Fruit fly (Drosophila melanogaster) whole organism, embryonic: ENCODE data around the gene RpL8.

Source experiments
- ATbp ChIP-seq: fragments of 200-800 bp; sonication (Bioruptor generic); optimal IDR thresholded peaks from 2 replicates; lab custom pipeline; 2017; ENCODE audit warnings: missing biosample characterization, mild to moderate bottlenecking, missing genetic modification characterization, missing genetic modification reagents
- CG10209 ChIP-seq: fragments of 200-800 bp; sonication (Bioruptor generic); optimal IDR thresholded peaks from 3 replicates; lab custom pipeline; 2017; ENCODE audit warnings: missing biosample characterization, mild to moderate bottlenecking, missing genetic modification characterization, missing genetic modification reagents
- CG10979 ChIP-seq: fragments of 200-800 bp; sonication (Bioruptor generic); optimal IDR thresholded peaks from 2 replicates; lab custom pipeline; 2018; ENCODE audit warnings: missing biosample characterization, mild to moderate bottlenecking, missing genetic modification characterization, moderate library complexity
- CG11723 ChIP-seq: fragments of 200-800 bp; sonication (Bioruptor generic); optimal IDR thresholded peaks from 2 replicates; lab custom pipeline; 2017; ENCODE audit warnings: missing biosample characterization, mild to moderate bottlenecking, missing genetic modification characterization
- CG14965 ChIP-seq: fragments of 200-800 bp; sonication (Bioruptor generic); optimal IDR thresholded peaks from 2 replicates; lab custom pipeline; 2016; ENCODE audit warnings: missing biosample characterization, missing genetic modification characterization, borderline replicate concordance
- CG1529 ChIP-seq: fragments of 200-800 bp; sonication (Bioruptor generic); optimal IDR thresholded peaks from 3 replicates; lab custom pipeline; 2018; ENCODE audit warnings: missing biosample characterization, missing genetic modification characterization
- CG1602 ChIP-seq: fragments of 200-800 bp; sonication (Bioruptor generic); optimal IDR thresholded peaks from 3 replicates; lab custom pipeline; 2016; ENCODE audit warnings: missing biosample characterization, missing genetic modification characterization
- CG17385 ChIP-seq: fragments of 200-800 bp; sonication (Bioruptor generic); optimal IDR thresholded peaks from 3 replicates; lab custom pipeline; 2018; ENCODE audit warnings: missing biosample characterization, mild to moderate bottlenecking, missing genetic modification characterization
- CG31224 ChIP-seq: fragments of 200-800 bp; sonication (Bioruptor generic); IDR thresholded peaks from 2 replicates; pipeline ENCODE4 v1.3.6; 2022; ENCODE audit warnings: missing biosample characterization, missing genetic modification characterization
- CG31365 ChIP-seq: fragments of 200-800 bp; sonication (Bioruptor generic); optimal IDR thresholded peaks from 2 replicates; lab custom pipeline; 2018; ENCODE audit warnings: missing biosample characterization, mild to moderate bottlenecking, missing genetic modification characterization
- CG32767 ChIP-seq: fragments of 200-800 bp; sonication (Bioruptor generic); IDR thresholded peaks from 2 replicates; pipeline ENCODE4 v1.3.6; 2022; ENCODE audit warnings: missing biosample characterization, missing genetic modification characterization
- CG33213 ChIP-seq: fragments of 200-800 bp; sonication (Bioruptor generic); optimal IDR thresholded peaks from 3 replicates; lab custom pipeline; 2016; ENCODE audit warnings: missing biosample characterization, missing genetic modification characterization
- CG33557 ChIP-seq: fragments of 200-800 bp; sonication (Bioruptor generic); optimal IDR thresholded peaks from 2 replicates; lab custom pipeline; 2019; ENCODE audit warnings: missing biosample characterization, mild to moderate bottlenecking, missing genetic modification characterization, moderate library complexity
- CG4360 ChIP-seq: fragments of 200-800 bp; sonication (Bioruptor generic); IDR thresholded peaks from 2 replicates; pipeline ENCODE4 v1.3.6; 2022; ENCODE audit warnings: missing biosample characterization, missing genetic modification characterization
- CG6254 ChIP-seq: fragments of 200-800 bp; sonication (Bioruptor generic); optimal IDR thresholded peaks from 3 replicates; lab custom pipeline; 2017; ENCODE audit warnings: mild to moderate bottlenecking, missing biosample characterization, missing genetic modification reagents, missing genetic modification characterization
- CG6272 ChIP-seq: fragments of 200-800 bp; sonication (Bioruptor generic); IDR thresholded peaks from 2 replicates; pipeline ENCODE4 v1.3.6; 2022; ENCODE audit warnings: missing biosample characterization, missing genetic modification characterization
- CG6683 ChIP-seq: fragments of 200-800 bp; sonication (Bioruptor generic); optimal IDR thresholded peaks from 2 replicates; lab custom pipeline; 2017; ENCODE audit warnings: missing biosample characterization, mild to moderate bottlenecking, missing genetic modification characterization, missing genetic modification reagents
- CG8944 ChIP-seq: fragments of 200-800 bp; sonication (Bioruptor generic); optimal IDR thresholded peaks from 3 replicates; lab custom pipeline; 2016; ENCODE audit warnings: missing biosample characterization, missing genetic modification characterization
- Dref ChIP-seq: fragments of 200-800 bp; sonication (Bioruptor generic); IDR thresholded peaks from 2 replicates; pipeline ENCODE4 v1.3.6; 2022; ENCODE audit warnings: missing biosample characterization, missing genetic modification characterization
- H2.0 ChIP-seq: fragments of 200-800 bp; sonication (Bioruptor generic); IDR thresholded peaks from 2 replicates; pipeline ENCODE4 v1.3.6; 2022; ENCODE audit warnings: missing biosample characterization, missing genetic modification characterization
- HLH4C ChIP-seq: fragments of 200-800 bp; sonication (Bioruptor generic); IDR thresholded peaks from 3 replicates; pipeline ENCODE4 v1.3.6; 2022; ENCODE audit warnings: missing biosample characterization, missing genetic modification characterization; ENCODE audit not compliant: partially characterized antibody
- Hr3 ChIP-seq: fragments of 200-800 bp; sonication (Bioruptor generic); optimal IDR thresholded peaks from 3 replicates; lab custom pipeline; 2016; ENCODE audit warnings: missing biosample characterization, missing genetic modification characterization
- MESR4 ChIP-seq: fragments of 200-800 bp; sonication (Bioruptor generic); optimal IDR thresholded peaks from 2 replicates; lab custom pipeline; 2018; ENCODE audit warnings: missing biosample characterization, mild to moderate bottlenecking, missing genetic modification characterization, moderate library complexity
- Meics ChIP-seq: fragments of 200-800 bp; sonication (Bioruptor generic); optimal IDR thresholded peaks from 2 replicates; lab custom pipeline; 2017; ENCODE audit warnings: missing biosample characterization, mild to moderate bottlenecking, missing genetic modification characterization
- NK7.1 ChIP-seq: fragments of 200-800 bp; sonication (Bioruptor generic); optimal IDR thresholded peaks from 3 replicates; lab custom pipeline; 2016; ENCODE audit warnings: missing biosample characterization, missing genetic modification characterization
- Nf-YA ChIP-seq: fragments of 200-800 bp; sonication (Bioruptor generic); IDR thresholded peaks from 2 replicates; pipeline ENCODE4 v1.3.6; 2022; ENCODE audit warnings: missing biosample characterization, missing genetic modification characterization
- Ravus ChIP-seq: fragments of 200-800 bp; sonication (Bioruptor generic); IDR thresholded peaks from 2 replicates; pipeline ENCODE4 v1.3.6; 2022; ENCODE audit warnings: missing biosample characterization, missing genetic modification characterization
- Six4 ChIP-seq: fragments of 200-800 bp; sonication (Bioruptor generic); optimal IDR thresholded peaks from 2 replicates; lab custom pipeline; 2016; ENCODE audit warnings: missing biosample characterization, missing genetic modification characterization
- Sox100B ChIP-seq: fragments of 200-800 bp; sonication (Bioruptor generic); optimal IDR thresholded peaks from 3 replicates; lab custom pipeline; 2018; ENCODE audit warnings: missing biosample characterization, mild to moderate bottlenecking, missing genetic modification characterization
- Ssrp ChIP-seq: fragments of 200-800 bp; sonication (Bioruptor generic); optimal IDR thresholded peaks from 2 replicates; lab custom pipeline; 2018; ENCODE audit warnings: missing biosample characterization, mild to moderate bottlenecking, missing genetic modification characterization, moderate library complexity
- TFAM ChIP-seq: fragments of 200-800 bp; sonication (Bioruptor generic); optimal IDR thresholded peaks from 2 replicates; lab custom pipeline; 2017; ENCODE audit warnings: missing biosample characterization, missing genetic modification characterization, inconsistent platforms
- Xbp1 ChIP-seq: fragments of 200-800 bp; sonication (Bioruptor generic); optimal IDR thresholded peaks from 3 replicates; lab custom pipeline; 2016; ENCODE audit warnings: missing biosample characterization, mild to moderate bottlenecking, missing genetic modification characterization
- ab ChIP-seq: fragments of 200-800 bp; sonication (Bioruptor generic); optimal IDR thresholded peaks from 2 replicates; lab custom pipeline; 2016; ENCODE audit warnings: missing biosample characterization, missing genetic modification characterization
- cas ChIP-seq: fragments of 200-800 bp; sonication (Bioruptor generic); IDR thresholded peaks from 2 replicates; pipeline ENCODE4 v1.3.6; 2022; ENCODE audit warnings: missing biosample characterization, missing genetic modification characterization
- cato ChIP-seq: fragments of 200-800 bp; sonication (Bioruptor generic); optimal IDR thresholded peaks from 2 replicates; lab custom pipeline; 2016; ENCODE audit warnings: missing biosample characterization, missing genetic modification characterization, borderline replicate concordance
- corto ChIP-seq: fragments of 200-800 bp; sonication (Bioruptor generic); optimal IDR thresholded peaks from 2 replicates; lab custom pipeline; 2016; ENCODE audit warnings: missing biosample characterization, mild to moderate bottlenecking, missing genetic modification characterization, moderate library complexity
- crol ChIP-seq: fragments of 200-800 bp; sonication (Bioruptor generic); IDR thresholded peaks from 2 replicates; pipeline ENCODE4 v1.3.6; 2022; ENCODE audit warnings: missing biosample characterization, missing genetic modification characterization
- dimm ChIP-seq: fragments of 200-800 bp; sonication (Bioruptor generic); IDR thresholded peaks from 2 replicates; pipeline ENCODE4 v1.3.6; 2022; ENCODE audit warnings: missing biosample characterization, missing genetic modification characterization
- ems ChIP-seq: fragments of 200-800 bp; sonication (Bioruptor generic); optimal IDR thresholded peaks from 3 replicates; lab custom pipeline; 2016; ENCODE audit warnings: missing biosample characterization, missing genetic modification characterization
- esg ChIP-seq: fragments of 200-800 bp; sonication (Bioruptor generic); conservative IDR thresholded peaks from 2 replicates; pipeline ENCODE4 v1.3.6; 2022; ENCODE audit warnings: missing biosample characterization, missing genetic modification characterization
- gem ChIP-seq: fragments of 200-800 bp; sonication (Bioruptor generic); optimal IDR thresholded peaks from 2 replicates; lab custom pipeline; 2019; ENCODE audit warnings: missing biosample characterization, mild to moderate bottlenecking, missing genetic modification characterization, moderate library complexity
- her ChIP-seq: fragments of 200-800 bp; sonication (Bioruptor generic); optimal IDR thresholded peaks from 2 replicates; lab custom pipeline; 2016; ENCODE audit warnings: missing biosample characterization, missing genetic modification characterization
- jing ChIP-seq: fragments of 200-800 bp; sonication (Bioruptor generic); optimal IDR thresholded peaks from 2 replicates; lab custom pipeline; 2018; ENCODE audit warnings: missing biosample characterization, mild to moderate bottlenecking, missing genetic modification characterization
- lola ChIP-seq, 3 experiments: fragments of >200 bp in 2 of 3; fragments of 200-800 bp in 1 of 3; sonication (Bioruptor generic) in 1 of 3; optimal IDR thresholded peaks; 2 replicates each; lab custom pipeline; 2017 to 2019; ENCODE audit warnings: missing biosample characterization in 3 of 3, missing genetic modification characterization in 3 of 3, mild to moderate bottlenecking in 1 of 3, moderate library complexity in 1 of 3
- nerfin-1 ChIP-seq: fragments of 200-800 bp; sonication (Bioruptor generic); optimal IDR thresholded peaks from 3 replicates; lab custom pipeline; 2019; ENCODE audit warnings: missing biosample characterization, mild to moderate bottlenecking, missing genetic modification characterization, moderate library complexity
- prd ChIP-seq, 3 experiments: fragments of >200 bp in 2 of 3; fragments of 200-800 bp in 1 of 3; sonication (Bioruptor generic) in 1 of 3; optimal IDR thresholded peaks in 2 of 3; IDR thresholded peaks in 1 of 3; 2 replicates in 2 of 3; 3 replicates in 1 of 3; pipeline versions ENCODE4 v1.3.6 to Lab custom; 2017 to 2022; ENCODE audit warnings: missing biosample characterization in 1 of 3, missing genetic modification characterization in 1 of 3
- sima ChIP-seq: fragments of 200-800 bp; sonication (Bioruptor generic); optimal IDR thresholded peaks from 2 replicates; lab custom pipeline; 2016; ENCODE audit warnings: missing biosample characterization, missing genetic modification characterization
- tin ChIP-seq: fragments of 200-800 bp; sonication (Bioruptor generic); optimal IDR thresholded peaks from 3 replicates; lab custom pipeline; 2016; ENCODE audit warnings: missing biosample characterization, missing genetic modification characterization
- unc-4 ChIP-seq: fragments of 200-800 bp; sonication (Bioruptor generic); IDR thresholded peaks from 2 replicates; pipeline ENCODE4 v1.3.6; 2022; ENCODE audit warnings: missing biosample characterization, missing genetic modification characterization; ENCODE audit not compliant: partially characterized antibody
- usp ChIP-seq: fragments of >200 bp; optimal IDR thresholded peaks from 2 replicates; lab custom pipeline; 2017; ENCODE audit warnings: missing biosample characterization, missing genetic modification characterization

RpL8 gene

dm6 chr3L:2578737-2579136 is 8.5 kb upstream of the RpL8 start (continued):
- TF ChIP-seq CG10209 (peak; percentile 47), Dref (GFP tag; lab: Robert Waterston, UW) (no peak), CG14965 (no peak), MESR4 (no peak), Nf-YA (GFP tag; lab: Robert Waterston, UW) (no peak), TFAM (GFP tag; lab: Kevin White, UChicago) (no peak), crol (GFP tag; lab: Robert Waterston, UW) (no peak), CG31224 (GFP tag; lab: Robert Waterston, UW) (0 out of 2 replicates have a peak, but pooled peaks have one; percentile 22), Sox100B (GFP tag; lab: Kevin White, UChicago) (peak; percentile 66), H2.0 (peak; percentile 65), CG11723 (GFP tag; lab: Kevin White, UChicago) (peak; percentile 26), ab (GFP tag; lab: Kevin White, UChicago) (no peak), CG17385 (peak; percentile 62), CG6254 (peak; percentile 57), ATbp (peak; percentile 28), unc-4 (GFP tag; lab: Robert Waterston, UW) (no peak), CG10979 (peak; percentile 79), CG31365 (tag; lab: Kevin White, UChicago) (no peak), corto (GFP tag; lab: Kevin White, UChicago) (no peak), CG4360 (no peak), gem (tag; lab: Kevin White, UChicago) (peak; percentile 79), Meics (GFP tag; lab: Kevin White, UChicago) (peak; percentile 55), CG33213 (GFP tag; lab: Kevin White, UChicago) (peak; percentile 26), Six4 (peak; percentile 51), Xbp1 (peak; percentile 71), CG33557 (peak; percentile 65), CG1602 (GFP tag; lab: Kevin White, UChicago) (peak; percentile 25), CG1529 (GFP tag; lab: Kevin White, UChicago) (peak; percentile 57), CG6683 (GFP tag; lab: Kevin White, UChicago) (no peak), prd (optimal IDR thresholded peaks at IDR 0.05; lab: Kevin White, UChicago) (no peak), prd (GFP tag; IDR thresholded peaks at IDR 0.05; lab: Robert Waterston, UW) (peak; percentile 47; the same call in 2 of the 3 replicates), sima (GFP tag; lab: Kevin White, UChicago) (no peak), Ravus (GFP tag; lab: Robert Waterston, UW) (no peak; the same call in 1 of the 2 replicates), cas (GFP tag; lab: Robert Waterston, UW) (no peak), Ssrp (tag; lab: Kevin White, UChicago) (peak; percentile 72), tin (peak; percentile 68), CG6272 (no peak), her (no peak), HLH4C (GFP tag; lab: Robert Waterston, UW) (no peak), lola (GFP tag; optimal IDR thresholded peaks at IDR 0.05; lab: Kevin White, UChicago) (peak in 1 of 3 experiments; percentile 79), jing (GFP tag; lab: Kevin White, UChicago) (no peak), usp (no peak), esg (GFP tag; lab: Robert Waterston, UW) (peak; percentile 56), NK7.1 (GFP tag; lab: Kevin White, UChicago) (no peak), ems (peak; percentile 48), nerfin-1 (tag; lab: Kevin White, UChicago) (peak; percentile 47), CG8944 (GFP tag; lab: Kevin White, UChicago) (peak; percentile 48), dimm (peak; percentile 30; the same call in 1 of the 2 replicates), CG32767 (peak; percentile 55; the same call in 1 of the 2 replicates), cato (no peak), Hr3 (GFP tag; lab: Kevin White, UChicago) (peak; percentile 64)
